Fruit fly (Drosophila melanogaster) whole organism: ENCODE data around the gene slp1.

Experiments
- EcR ChIP-seq, 2 experiments: fragments of >200 bp; optimal IDR thresholded peaks; 2 replicates each; lab custom pipeline; 2017; ENCODE audit warnings: missing biosample characterization in 2 of 2, missing genetic modification characterization in 2 of 2, missing genetic modification reagents in 2 of 2
- pan ChIP-seq: fragments of >200 bp; optimal IDR thresholded peaks from 2 replicates; lab custom pipeline; 2017
- usp ChIP-seq: fragments of >200 bp; optimal IDR thresholded peaks from 2 replicates; lab custom pipeline; 2017; ENCODE audit warnings: missing biosample characterization, missing genetic modification characterization, mixed read lengths

dm6 chr2L:3844135-3844534 is 18.7 kb downstream of the slp1 start:
- TF ChIP-seq EcR (GFP tag; optimal IDR thresholded peaks at IDR 0.05; lab: Kevin White, UChicago) = no peak
- TF ChIP-seq pan (lab: Kevin White, UChicago) = no peak
- TF ChIP-seq usp = no peak
